Worm (Caenorhabditis elegans) whole organism, L4 larva: ENCODE results near the gene C15H9.3.

Experiments
- T26A8.4 ChIP-seq: fragments of 200-800 bp; sonication (Bioruptor generic); IDR thresholded peaks from 2 replicates; pipeline ENCODE4 v1.3.6; 2022; ENCODE audit warnings: missing genetic modification characterization, missing compliant biosample characterization
- Y5F2A.4 ChIP-seq: fragments of 200-800 bp; sonication (Bioruptor generic); optimal IDR thresholded peaks from 2 replicates; lab custom pipeline; 2018; ENCODE audit warnings: mild to moderate bottlenecking, missing genetic modification characterization, missing compliant biosample characterization
- ZK337.2 ChIP-seq: fragments of 200-800 bp; sonication (Bioruptor generic); IDR thresholded peaks from 2 replicates; pipeline ENCODE4 v1.3.6; 2022; ENCODE audit warnings: missing genetic modification reagents, missing genetic modification characterization, missing compliant biosample characterization
- aha-1 ChIP-seq: fragments of 150-350 bp; peaks from one replicate; lab custom pipeline; 2014; ENCODE audit warnings: missing biosample characterization, missing genetic modification characterization
- aly-2 ChIP-seq: sonication (generic microtip); optimal IDR thresholded peaks from 2 replicates; lab custom pipeline; 2018; ENCODE audit warnings: missing biosample characterization, missing genetic modification characterization
- arid-1 ChIP-seq: fragments of 200-800 bp; sonication (Bioruptor generic); conservative IDR thresholded peaks from 2 replicates; pipeline ENCODE4 v1.3.6; 2022; ENCODE audit warnings: missing genetic modification reagents, missing genetic modification characterization, missing compliant biosample characterization
- ceh-32 ChIP-seq: sonication (generic microtip); optimal IDR thresholded peaks from 2 replicates; lab custom pipeline; 2016; ENCODE audit warnings: mild to moderate bottlenecking, missing genetic modification characterization, missing compliant biosample characterization; ENCODE audit not compliant: poor library complexity
- ceh-82 ChIP-seq: sonication (generic microtip); optimal IDR thresholded peaks from 2 replicates; lab custom pipeline; 2017; ENCODE audit warnings: missing biosample characterization, missing genetic modification characterization
- cey-2 ChIP-seq: sonication (generic microtip); optimal IDR thresholded peaks from 3 replicates; lab custom pipeline; 2017; ENCODE audit warnings: missing genetic modification characterization, mild to moderate bottlenecking, missing compliant biosample characterization, antibody characterized with exemption, borderline replicate concordance; ENCODE audit not compliant: insufficient read depth
- ctbp-1 ChIP-seq: fragments of 200-800 bp; sonication (Bioruptor generic); IDR thresholded peaks from 2 replicates; pipeline ENCODE4 v1.3.6; 2022; ENCODE audit warnings: missing genetic modification reagents, missing genetic modification characterization, missing compliant biosample characterization
- daf-16 ChIP-seq, 3 experiments: sonication (generic microtip); optimal IDR thresholded peaks; 2 replicates each; lab custom pipeline; 2016 to 2017; ENCODE audit warnings: missing genetic modification characterization in 3 of 3, missing genetic modification reagents in 3 of 3, mild to moderate bottlenecking in 2 of 3, missing compliant biosample characterization in 2 of 3, missing biosample characterization in 1 of 3, moderate library complexity in 1 of 3
- egl-43 ChIP-seq: fragments of 200-800 bp; sonication (Bioruptor generic); IDR thresholded peaks from 2 replicates; pipeline ENCODE4 v1.3.6; 2022; ENCODE audit warnings: missing genetic modification reagents, missing genetic modification characterization, missing compliant biosample characterization
- gei-8 ChIP-seq: fragments of 200-800 bp; sonication (Bioruptor generic); optimal IDR thresholded peaks from 2 replicates; lab custom pipeline; 2018; ENCODE audit warnings: mild to moderate bottlenecking, missing genetic modification characterization, missing compliant biosample characterization
- hif-1 ChIP-seq, 2 experiments: sonication (generic microtip); optimal IDR thresholded peaks; 2 replicates each; lab custom pipeline; 2016 to 2017; ENCODE audit warnings: missing compliant biosample characterization in 2 of 2, missing genetic modification characterization in 2 of 2, missing genetic modification reagents in 2 of 2, missing genotype in 2 of 2, mild to moderate bottlenecking in 1 of 2
- hlh-11 ChIP-seq: fragments of 200-800 bp; sonication (Bioruptor generic); optimal IDR thresholded peaks from 2 replicates; lab custom pipeline; 2018; ENCODE audit warnings: mild to moderate bottlenecking, missing genetic modification characterization, missing compliant biosample characterization
- hmg-1.1 ChIP-seq: fragments of 200-800 bp; sonication (Bioruptor generic); IDR thresholded peaks from 2 replicates; pipeline ENCODE4 v1.3.6; 2022; ENCODE audit warnings: missing genetic modification reagents, missing genetic modification characterization, missing compliant biosample characterization
- lin-13 ChIP-seq: fragments of 150-350 bp; optimal IDR thresholded peaks from 2 replicates; lab custom pipeline; 2014; ENCODE audit warnings: missing biosample characterization, missing genetic modification reagents, missing genetic modification characterization
- lin-29 ChIP-seq: fragments of 200-800 bp; sonication (Bioruptor generic); IDR thresholded peaks from 2 replicates; pipeline ENCODE4 v1.3.6; 2022; ENCODE audit warnings: missing genetic modification reagents, missing genetic modification characterization, missing compliant biosample characterization
- lsy-2 ChIP-seq, 2 experiments: fragments of 150-350 bp in 1 of 2; sonication (generic microtip) in 1 of 2; optimal IDR thresholded peaks; 2 replicates each; lab custom pipeline; 2014 to 2017; ENCODE audit warnings: missing biosample characterization in 2 of 2, missing genetic modification characterization in 2 of 2
- madf-9 ChIP-seq: fragments of 200-800 bp; sonication (Bioruptor generic); conservative IDR thresholded peaks from 2 replicates; pipeline ENCODE4 v1.3.6; 2022; ENCODE audit warnings: missing genetic modification reagents, missing genetic modification characterization, missing compliant biosample characterization
- mdl-1 ChIP-seq, 2 experiments: fragments of 150-350 bp in 1 of 2; sonication (generic microtip) in 1 of 2; optimal IDR thresholded peaks; 2 replicates each; lab custom pipeline; 2014 to 2017; ENCODE audit warnings: missing biosample characterization in 2 of 2, missing genetic modification characterization in 2 of 2
- mep-1 ChIP-seq: fragments of 150-350 bp; sonication (generic microtip); optimal IDR thresholded peaks from 3 replicates; lab custom pipeline; 2014; ENCODE audit warnings: missing biosample characterization, missing genetic modification characterization
- mes-2 ChIP-seq: sonication (generic microtip); optimal IDR thresholded peaks from 2 replicates; lab custom pipeline; 2016; ENCODE audit warnings: missing genotype, mild to moderate bottlenecking, missing genetic modification characterization, missing compliant biosample characterization; ENCODE audit not compliant: poor library complexity, severe bottlenecking
- mxl-3 ChIP-seq: fragments of 200-800 bp; sonication (Bioruptor generic); optimal IDR thresholded peaks from 2 replicates; lab custom pipeline; 2018; ENCODE audit warnings: mild to moderate bottlenecking, missing genetic modification characterization, missing compliant biosample characterization
- nhr-102 ChIP-seq: sonication (generic microtip); optimal IDR thresholded peaks from 2 replicates; lab custom pipeline; 2016; ENCODE audit warnings: mild to moderate bottlenecking, missing genetic modification characterization, moderate library complexity, missing compliant biosample characterization
- nhr-11 ChIP-seq: fragments of 150-350 bp; optimal IDR thresholded peaks from 2 replicates; lab custom pipeline; 2014; ENCODE audit warnings: missing biosample characterization, missing genetic modification characterization
- nhr-48 ChIP-seq: sonication (generic microtip); optimal IDR thresholded peaks from 2 replicates; lab custom pipeline; 2016; ENCODE audit warnings: mild to moderate bottlenecking, missing genetic modification characterization, missing compliant biosample characterization
- nhr-6 ChIP-seq: fragments of 150-350 bp; optimal IDR thresholded peaks from 2 replicates; lab custom pipeline; 2014; ENCODE audit warnings: missing biosample characterization, missing genetic modification characterization
- nhr-76 ChIP-seq: fragments of 150-350 bp; optimal IDR thresholded peaks from 2 replicates; lab custom pipeline; 2014; ENCODE audit warnings: missing biosample characterization, missing genetic modification characterization
- php-3 ChIP-seq: fragments of 200-800 bp; sonication (Bioruptor generic); IDR thresholded peaks from 2 replicates; pipeline ENCODE4 v1.3.6; 2022; ENCODE audit warnings: missing genetic modification reagents, missing genetic modification characterization, missing compliant biosample characterization
- rbr-2 ChIP-seq: sonication (generic microtip); optimal IDR thresholded peaks from 2 replicates; lab custom pipeline; 2016; ENCODE audit warnings: missing genotype, missing genetic modification characterization, missing compliant biosample characterization
- set-16 ChIP-seq: fragments of 200-800 bp; sonication (Bioruptor generic); IDR thresholded peaks from 2 replicates; pipeline ENCODE4 v1.3.6; 2022; ENCODE audit warnings: missing genetic modification reagents, missing genetic modification characterization, missing compliant biosample characterization
- skn-1 ChIP-seq: fragments of 150-350 bp; optimal IDR thresholded peaks from 2 replicates; lab custom pipeline; 2014; ENCODE audit warnings: missing biosample characterization, missing genetic modification characterization
- spr-1 ChIP-seq: sonication (generic microtip); optimal IDR thresholded peaks from 2 replicates; lab custom pipeline; 2016; ENCODE audit warnings: mild to moderate bottlenecking, missing genetic modification characterization, missing compliant biosample characterization
- tra-1 ChIP-seq: fragments of 200-800 bp; sonication (Bioruptor generic); IDR thresholded peaks from 2 replicates; pipeline ENCODE4 v1.3.6; 2022; ENCODE audit warnings: missing genetic modification reagents, missing genetic modification characterization, missing compliant biosample characterization
- unc-130 ChIP-seq: sonication (generic microtip); optimal IDR thresholded peaks from 2 replicates; lab custom pipeline; 2016; ENCODE audit warnings: missing genetic modification reagents, missing genetic modification characterization, missing compliant biosample characterization
- unc-62 ChIP-seq, 3 experiments: fragments of 150-350 bp in 1 of 3; sonication (generic microtip); optimal IDR thresholded peaks in 2 of 3; peaks in 1 of 3; 1 replicate in 1 of 3; 2 replicates in 2 of 3; lab custom pipeline; 2014 to 2017; ENCODE audit warnings: missing biosample characterization in 3 of 3, missing genetic modification characterization in 3 of 3, missing genetic modification reagents in 3 of 3, missing genotype in 1 of 3
- zip-2 ChIP-seq: fragments of 150-350 bp; optimal IDR thresholded peaks from 2 replicates; lab custom pipeline; 2014; ENCODE audit warnings: missing biosample characterization, missing genetic modification characterization

Gene C15H9.3

DNA sequence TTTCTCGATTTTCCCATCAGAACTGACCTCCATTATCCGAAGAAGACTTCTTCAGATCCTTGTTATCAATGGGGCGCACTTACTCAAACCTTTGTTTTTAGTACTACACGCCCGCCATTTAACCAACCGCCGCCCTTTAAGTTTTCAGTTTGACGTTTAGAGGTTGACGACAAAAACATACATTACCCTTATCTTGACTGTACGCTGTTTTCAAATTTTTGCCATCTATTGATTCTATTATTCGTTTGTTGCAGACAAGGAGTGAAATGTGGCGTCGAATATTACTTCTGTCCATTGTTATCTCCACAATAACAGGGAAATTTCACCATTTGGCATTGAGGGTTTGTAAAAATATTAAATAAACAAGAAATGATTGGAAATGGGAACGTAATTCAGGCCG lies 22.6 kb upstream of the C15H9.3 start, which contains the start of gene C15H9.5 (continued):
- TF ChIP-seq hlh-11 (peak; percentile 47), lsy-2 (tag; optimal IDR thresholded peaks at IDR 0.05; lab: Kevin White, UChicago) (peak in 1 of 2 experiments; percentile 27)
- TF ChIP-seq, all 104 proteins: peak for 10

- peak; percentile 30 for TF ChIP-seq hlh-11
- TF ChIP-seq mxl-3 (GFP tag; lab: Kevin White, UChicago), result peak; percentile 27
- TF ChIP-seq unc-130, result no peak
- TF ChIP-seq php-3 (GFP tag; lab: Robert Waterston, UW), result 0 out of 2 replicates have a peak, but pooled peaks have one; percentile 26
- no peak for TF ChIP-seq nhr-11 (tag; lab: Kevin White, UChicago)
- 0 out of 2 replicates have a peak, but pooled peaks have one; percentile 17 for TF ChIP-seq egl-43 (GFP tag; lab: Robert Waterston, UW)
- TF ChIP-seq lsy-2 (tag; optimal IDR thresholded peaks at IDR 0.05; lab: Kevin White, UChicago), result peak in 1 of 2 experiments; percentile 65
- TF ChIP-seq set-16 (GFP tag; lab: Robert Waterston, UW), result no peak
- no peak for TF ChIP-seq ceh-82 (tag; lab: Kevin White, UChicago)
- TF ChIP-seq gei-8 (GFP tag; lab: Kevin White, UChicago), result no peak
- TF ChIP-seq tra-1 (GFP tag; lab: Robert Waterston, UW), result no peak
- TF ChIP-seq ceh-32, result no peak
- no peak for TF ChIP-seq nhr-48 (tag; lab: Kevin White, UChicago)
- TF ChIP-seq cey-2, result no peak
- TF ChIP-seq aha-1 (tag; lab: Kevin White, UChicago), result peak; percentile 54
- peak in 1 of 2 experiments; percentile 7 for TF ChIP-seq mdl-1 (tag; optimal IDR thresholded peaks at IDR 0.05; lab: Kevin White, UChicago)
- TF ChIP-seq ZK337.2 (GFP tag; lab: Robert Waterston, UW), result no peak
- TF ChIP-seq zip-2, result no peak
- peak in 1 of 2 experiments; percentile 31 for TF ChIP-seq hif-1 (tag; optimal IDR thresholded peaks at IDR 0.05; lab: Kevin White, UChicago)
- TF ChIP-seq lin-13 (GFP tag; lab: Kevin White, UChicago), result peak; percentile 27
- no peak for TF ChIP-seq nhr-76
- TF ChIP-seq hmg-1.1 (GFP tag; lab: Robert Waterston, UW), result peak; percentile 73
- peak in 1 of 2 experiments; percentile 90 for TF ChIP-seq unc-62 (GFP tag; optimal IDR thresholded peaks at IDR 0.05 in 1 of 2; lab: Kevin White, UChicago)
- TF ChIP-seq unc-62 (tag; optimal IDR thresholded peaks at IDR 0.05; lab: Kevin White, UChicago), result no peak
- no peak for TF ChIP-seq Y5F2A.4 (GFP tag; lab: Kevin White, UChicago)
- TF ChIP-seq arid-1 (GFP tag; lab: Robert Waterston, UW), result peak; percentile 25; the same call in 1 of the 2 replicates
- TF ChIP-seq aly-2 (tag; lab: Kevin White, UChicago), result no peak
- peak; percentile 4 for TF ChIP-seq nhr-102
- no peak for TF ChIP-seq madf-9 (GFP tag; lab: Robert Waterston, UW)
- TF ChIP-seq mes-2 (tag; lab: Kevin White, UChicago), result peak; percentile 71
- TF ChIP-seq ctbp-1 (GFP tag; lab: Robert Waterston, UW), result peak; percentile 56
- peak; percentile 68 for TF ChIP-seq mep-1 (tag; lab: Kevin White, UChicago)
- TF ChIP-seq nhr-6 (tag; lab: Kevin White, UChicago), result peak; percentile 19
- TF ChIP-seq lin-29 (GFP tag; lab: Robert Waterston, UW), result no peak
- no peak for TF ChIP-seq daf-16 (GFP tag; optimal IDR thresholded peaks at IDR 0.05; lab: Kevin White, UChicago)
- peak; percentile 34 for TF ChIP-seq daf-16 (tag; optimal IDR thresholded peaks at IDR 0.05; lab: Kevin White, UChicago)
- TF ChIP-seq T26A8.4, result peak; percentile 21; the same call in 1 of the 2 replicates
- peak; percentile 8 for TF ChIP-seq rbr-2
- no peak for TF ChIP-seq skn-1
- TF ChIP-seq spr-1 (tag; lab: Kevin White, UChicago), result no peak
Measured at ce11 chrX:6097551-6097950, 18.1 kb upstream of the C15H9.3 start, which contains the start of gene C15H9.4. C15H9.4 (plus strand) TSS chrX:6097643.
